Worm (Caenorhabditis elegans) whole organism, L1 larva: ENCODE results near the gene txt-17.

Experiments
- C04F5.9 ChIP-seq: sonication (generic microtip); optimal IDR thresholded peaks from 2 replicates; lab custom pipeline; 2016; ENCODE audit warnings: missing genetic modification characterization, missing compliant biosample characterization
- F16B12.6 ChIP-seq: fragments of 150-350 bp; optimal IDR thresholded peaks from 2 replicates; lab custom pipeline; 2014; ENCODE audit warnings: missing biosample characterization, missing genetic modification characterization
- aha-1 ChIP-seq: fragments of 150-350 bp; optimal IDR thresholded peaks from 2 replicates; lab custom pipeline; 2014; ENCODE audit warnings: missing biosample characterization, missing genetic modification characterization
- aly-2 ChIP-seq: fragments of 150-350 bp; optimal IDR thresholded peaks from 2 replicates; lab custom pipeline; 2014; ENCODE audit warnings: missing biosample characterization, missing genetic modification characterization
- ceh-63 ChIP-seq: fragments of 200-800 bp; sonication (Bioruptor generic); optimal IDR thresholded peaks from 2 replicates; lab custom pipeline; 2018; ENCODE audit warnings: mild to moderate bottlenecking, missing genetic modification characterization, missing compliant biosample characterization
- ceh-8 ChIP-seq: fragments of 200-800 bp; sonication (Bioruptor generic); optimal IDR thresholded peaks from 2 replicates; lab custom pipeline; 2018; ENCODE audit warnings: mild to moderate bottlenecking, missing genetic modification characterization, moderate library complexity, missing compliant biosample characterization
- ceh-82 ChIP-seq, 3 experiments: fragments of 150-350 bp in 1 of 3; sonication (generic microtip) in 2 of 3; optimal IDR thresholded peaks; 2 replicates each; lab custom pipeline; 2014 to 2017; ENCODE audit warnings: missing biosample characterization in 3 of 3, missing genetic modification characterization in 3 of 3
- ceh-88 ChIP-seq: fragments of 200-800 bp; sonication (Bioruptor generic); IDR thresholded peaks from 2 replicates; pipeline ENCODE4 v1.3.6; 2022; ENCODE audit warnings: missing genetic modification characterization, missing compliant biosample characterization
- ces-1 ChIP-seq: fragments of 150-350 bp; optimal IDR thresholded peaks from 2 replicates; lab custom pipeline; 2014; ENCODE audit warnings: missing biosample characterization, missing genetic modification reagents, missing genetic modification characterization
- dpl-1 ChIP-seq, 3 experiments: fragments of 150-350 bp in 2 of 3; sonication (generic microtip) in 1 of 3; optimal IDR thresholded peaks; 2 replicates each; lab custom pipeline; 2014 to 2017; ENCODE audit warnings: missing biosample characterization in 3 of 3, missing genetic modification characterization in 3 of 3, missing genetic modification reagents in 3 of 3
- dsc-1 ChIP-seq: sonication (generic microtip); optimal IDR thresholded peaks from 2 replicates; lab custom pipeline; 2016; ENCODE audit warnings: mild to moderate bottlenecking, missing genetic modification characterization, missing compliant biosample characterization
- efl-1 ChIP-seq, 4 experiments: fragments of 150-350 bp; optimal IDR thresholded peaks in 3 of 4; peaks in 1 of 4; 1 replicate in 1 of 4; 2 replicates in 3 of 4; lab custom pipeline; 2014; ENCODE audit warnings: missing biosample characterization in 2 of 4, missing genetic modification characterization in 2 of 4, missing genetic modification reagents in 2 of 4
- efl-3 ChIP-seq: fragments of 200-800 bp; sonication (Bioruptor generic); optimal IDR thresholded peaks from 2 replicates; lab custom pipeline; 2018; ENCODE audit warnings: mild to moderate bottlenecking, missing genetic modification characterization, missing compliant biosample characterization
- egl-13 ChIP-seq: sonication (generic microtip); optimal IDR thresholded peaks from 2 replicates; lab custom pipeline; 2016; ENCODE audit warnings: missing genotype, missing genetic modification reagents, missing genetic modification characterization, missing compliant biosample characterization
- egl-27 ChIP-seq, 2 experiments: fragments of 150-350 bp in 1 of 2; sonication (generic microtip); optimal IDR thresholded peaks; 3 replicates each; lab custom pipeline; 2017 to 2018; ENCODE audit warnings: missing biosample characterization in 2 of 2, missing genetic modification characterization in 2 of 2, missing genetic modification reagents in 2 of 2
- elt-2 ChIP-seq: sonication (generic microtip); optimal IDR thresholded peaks from 2 replicates; lab custom pipeline; 2016; ENCODE audit warnings: missing genetic modification characterization, mild to moderate bottlenecking, inconsistent platforms, missing compliant biosample characterization, missing genetic modification reagents
- elt-3 ChIP-seq, 6 experiments: fragments of 150-350 bp in 1 of 6; sonication (generic microtip); optimal IDR thresholded peaks; 2 replicates each; lab custom pipeline; 2017 to 2018; ENCODE audit warnings: missing biosample characterization in 6 of 6, missing genetic modification characterization in 6 of 6, inconsistent platforms in 1 of 6
- hlh-17 ChIP-seq: fragments of 200-800 bp; sonication (Bioruptor generic); optimal IDR thresholded peaks from 2 replicates; lab custom pipeline; 2018; ENCODE audit warnings: missing genetic modification characterization, mild to moderate bottlenecking, missing compliant biosample characterization, moderate library complexity, borderline replicate concordance
- hlh-4 ChIP-seq: sonication (generic microtip); optimal IDR thresholded peaks from 2 replicates; lab custom pipeline; 2016; ENCODE audit warnings: mild to moderate bottlenecking, missing genetic modification characterization, missing compliant biosample characterization
- hpl-2 ChIP-seq: fragments of 150-350 bp; optimal IDR thresholded peaks from 2 replicates; lab custom pipeline; 2014; ENCODE audit warnings: missing biosample characterization, missing genetic modification reagents, missing genetic modification characterization
- irx-1 ChIP-seq: sonication (generic microtip); optimal IDR thresholded peaks from 2 replicates; lab custom pipeline; 2016; ENCODE audit warnings: missing genetic modification characterization, missing compliant biosample characterization
- lin-15B ChIP-seq: fragments of 150-350 bp; sonication (generic microtip); optimal IDR thresholded peaks from 3 replicates; lab custom pipeline; 2014; ENCODE audit warnings: missing biosample characterization, missing genetic modification characterization
- lin-35 ChIP-seq, 2 experiments: fragments of 150-350 bp; optimal IDR thresholded peaks; 2 replicates each; lab custom pipeline; 2014; ENCODE audit warnings: missing biosample characterization in 2 of 2, missing genetic modification characterization in 2 of 2, missing genetic modification reagents in 2 of 2
- mab-9 ChIP-seq: fragments of 200-800 bp; sonication (Bioruptor generic); IDR thresholded peaks from 2 replicates; pipeline ENCODE4 v1.3.6; 2022; ENCODE audit warnings: missing genetic modification reagents, missing genetic modification characterization, missing compliant biosample characterization
- mdl-1 ChIP-seq, 2 experiments: fragments of 150-350 bp; optimal IDR thresholded peaks; 2 replicates each; lab custom pipeline; 2014 to 2017; ENCODE audit warnings: missing biosample characterization in 2 of 2, missing genetic modification characterization in 2 of 2, inconsistent platforms in 1 of 2
- mef-2 ChIP-seq: fragments of 150-350 bp; optimal IDR thresholded peaks from 2 replicates; lab custom pipeline; 2014; ENCODE audit warnings: missing biosample characterization, missing genetic modification characterization
- nhr-11 ChIP-seq: fragments of 150-350 bp; optimal IDR thresholded peaks from 2 replicates; lab custom pipeline; 2014; ENCODE audit warnings: missing biosample characterization, missing genetic modification characterization
- nhr-12 ChIP-seq: sonication (generic microtip); optimal IDR thresholded peaks from 2 replicates; lab custom pipeline; 2017; ENCODE audit warnings: missing biosample characterization, missing genetic modification characterization
- nhr-20 ChIP-seq: sonication (generic microtip); optimal IDR thresholded peaks from 2 replicates; lab custom pipeline; 2016; ENCODE audit warnings: mild to moderate bottlenecking, missing genetic modification characterization, missing compliant biosample characterization
- nhr-237 ChIP-seq: fragments of 150-350 bp; optimal IDR thresholded peaks from 2 replicates; lab custom pipeline; 2014; ENCODE audit warnings: missing biosample characterization, missing genetic modification characterization
- nhr-28 ChIP-seq: fragments of 150-350 bp; optimal IDR thresholded peaks from 2 replicates; lab custom pipeline; 2014; ENCODE audit warnings: missing biosample characterization, missing genetic modification characterization
- nhr-47 ChIP-seq: sonication (generic microtip); optimal IDR thresholded peaks from 2 replicates; lab custom pipeline; 2016; ENCODE audit warnings: mild to moderate bottlenecking, missing genetic modification characterization, moderate library complexity, missing compliant biosample characterization
- nhr-76 ChIP-seq: sonication (generic microtip); optimal IDR thresholded peaks from 2 replicates; lab custom pipeline; 2017; ENCODE audit warnings: missing biosample characterization, missing genetic modification characterization
- nhr-77 ChIP-seq: fragments of 150-350 bp; optimal IDR thresholded peaks from 2 replicates; lab custom pipeline; 2014; ENCODE audit warnings: missing biosample characterization, missing genetic modification characterization
- nhr-90 ChIP-seq: sonication (generic microtip); optimal IDR thresholded peaks from 2 replicates; lab custom pipeline; 2016; ENCODE audit warnings: mild to moderate bottlenecking, missing genetic modification characterization, missing compliant biosample characterization; ENCODE audit not compliant: poor library complexity
- pag-3 ChIP-seq: sonication (generic microtip); optimal IDR thresholded peaks from 2 replicates; lab custom pipeline; 2017; ENCODE audit warnings: missing genetic modification characterization, mild to moderate bottlenecking, missing compliant biosample characterization, antibody characterized with exemption, borderline replicate concordance; ENCODE audit not compliant: insufficient read depth
- pqm-1 ChIP-seq: sonication (generic microtip); optimal IDR thresholded peaks from 3 replicates; lab custom pipeline; 2017; ENCODE audit warnings: missing biosample characterization, missing genetic modification characterization
- rnt-1 ChIP-seq: sonication (generic microtip); optimal IDR thresholded peaks from 2 replicates; lab custom pipeline; 2016; ENCODE audit warnings: mild to moderate bottlenecking, missing genetic modification characterization, moderate library complexity, missing compliant biosample characterization
- snpc-4 ChIP-seq: fragments of 150-350 bp; optimal IDR thresholded peaks from 2 replicates; lab custom pipeline; 2014; ENCODE audit warnings: missing biosample characterization, missing genetic modification characterization
- snu-23 ChIP-seq: sonication (generic microtip); optimal IDR thresholded peaks from 2 replicates; lab custom pipeline; 2016; ENCODE audit warnings: missing genetic modification characterization, missing compliant biosample characterization
- sup-37 ChIP-seq: fragments of 200-800 bp; sonication (Bioruptor generic); optimal IDR thresholded peaks from 2 replicates; lab custom pipeline; 2018; ENCODE audit warnings: mild to moderate bottlenecking, missing genetic modification characterization, missing compliant biosample characterization
- swsn-7 ChIP-seq: sonication (generic microtip); optimal IDR thresholded peaks from 2 replicates; lab custom pipeline; 2016; ENCODE audit warnings: missing genetic modification characterization, missing compliant biosample characterization
- tbx-2 ChIP-seq: sonication (generic microtip); optimal IDR thresholded peaks from 2 replicates; lab custom pipeline; 2016; ENCODE audit warnings: missing genetic modification characterization, missing compliant biosample characterization
- tlp-1 ChIP-seq: fragments of 150-350 bp; optimal IDR thresholded peaks from 2 replicates; lab custom pipeline; 2014; ENCODE audit warnings: missing biosample characterization, missing genetic modification characterization
- unc-130 ChIP-seq: fragments of 150-350 bp; optimal IDR thresholded peaks from 2 replicates; lab custom pipeline; 2017; ENCODE audit warnings: missing biosample characterization, missing genetic modification characterization, inconsistent platforms
- unc-30 ChIP-seq: sonication (generic microtip); optimal IDR thresholded peaks from 2 replicates; lab custom pipeline; 2017; ENCODE audit warnings: missing biosample characterization, missing genetic modification characterization
- unc-62 ChIP-seq: fragments of 150-350 bp; optimal IDR thresholded peaks from 2 replicates; lab custom pipeline; 2014; ENCODE audit warnings: missing biosample characterization, missing genetic modification reagents, missing genetic modification characterization
- unc-86 ChIP-seq: sonication (generic microtip); optimal IDR thresholded peaks from 2 replicates; lab custom pipeline; 2016; ENCODE audit warnings: missing genetic modification characterization, missing compliant biosample characterization
- vab-15 ChIP-seq: sonication (generic microtip); optimal IDR thresholded peaks from 2 replicates; lab custom pipeline; 2017; ENCODE audit warnings: missing genotype, mild to moderate bottlenecking, missing genetic modification characterization, missing compliant biosample characterization
- zip-4 ChIP-seq: fragments of 200-800 bp; sonication (Bioruptor generic); optimal IDR thresholded peaks from 2 replicates; lab custom pipeline; 2018; ENCODE audit warnings: mild to moderate bottlenecking, missing genetic modification characterization, moderate library complexity, missing compliant biosample characterization
- ztf-11 ChIP-seq, 2 experiments: sonication (generic microtip); optimal IDR thresholded peaks; 2 replicates each; lab custom pipeline; 2016 to 2017; ENCODE audit warnings: missing genetic modification characterization in 2 of 2, missing biosample characterization in 1 of 2, missing compliant biosample characterization in 1 of 2
- ztf-4 ChIP-seq: fragments of 150-350 bp; optimal IDR thresholded peaks from 2 replicates; lab custom pipeline; 2014; ENCODE audit warnings: missing biosample characterization, missing genetic modification characterization

txt-17 gene

DNA sequence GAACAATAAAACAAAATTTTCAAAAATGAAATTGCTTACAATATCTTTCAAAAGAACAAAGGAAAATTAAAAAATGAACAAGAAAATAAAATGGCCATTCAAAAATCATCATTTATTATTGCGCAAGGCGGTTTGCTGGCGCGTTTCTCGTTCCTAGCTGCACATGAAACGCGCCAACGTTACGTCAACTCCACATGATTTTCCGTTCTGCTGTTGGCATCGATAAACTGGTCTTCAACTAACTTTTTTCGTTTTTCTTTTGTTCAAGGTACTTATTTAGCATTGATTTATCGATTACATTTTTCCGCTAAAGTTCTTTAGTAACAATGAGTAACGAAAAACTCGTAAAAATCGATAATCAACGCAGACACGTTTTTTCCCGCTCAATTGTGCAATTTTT is 7.4 kb upstream of the txt-17 start, which contains the start of the genes Y57E12AL.6 and Y57E12AL.1 (continued):
- TF ChIP-seq unc-86 = peak; percentile 47
- TF ChIP-seq pqm-1 = no peak
- TF ChIP-seq nhr-237 (tag; lab: Kevin White, UChicago) = peak; percentile 22
- TF ChIP-seq egl-13 (tag; lab: Kevin White, UChicago) = peak; percentile 13
- TF ChIP-seq tlp-1 (tag; lab: Kevin White, UChicago) = no peak
- no peak for TF ChIP-seq mef-2 (tag; lab: Kevin White, UChicago)
- no peak for TF ChIP-seq vab-15 (tag; lab: Kevin White, UChicago)
- TF ChIP-seq nhr-77 (tag; lab: Kevin White, UChicago) = peak; percentile 49
- TF ChIP-seq ceh-63 (GFP tag; lab: Kevin White, UChicago) = no peak
- peak; percentile 89 for TF ChIP-seq snpc-4 (tag; lab: Kevin White, UChicago)
- peak; percentile 85 to 86 for TF ChIP-seq efl-1 (optimal IDR thresholded peaks at IDR 0.05; lab: Kevin White, UChicago)
- TF ChIP-seq efl-1 (GFP tag; optimal IDR thresholded peaks at IDR 0.05 in 1 of 2; lab: Kevin White, UChicago) = peak; percentile 81 to 98
- TF ChIP-seq dpl-1 (GFP tag; optimal IDR thresholded peaks at IDR 0.05; lab: Kevin White, UChicago) = peak; percentile 77 to 87 (median 84)
- peak; percentile 13 for TF ChIP-seq ceh-8
- TF ChIP-seq nhr-28 (tag; lab: Kevin White, UChicago) = no peak
- no peak for TF ChIP-seq C04F5.9 (tag; lab: Kevin White, UChicago)
- peak; percentile 2 for TF ChIP-seq elt-2
- peak; percentile 46; the same call in 1 of the 2 replicates for TF ChIP-seq mab-9 (GFP tag; lab: Robert Waterston, UW)
- peak in 1 of 2 experiments; percentile 91 for TF ChIP-seq mdl-1 (tag; optimal IDR thresholded peaks at IDR 0.05; lab: Kevin White, UChicago)
- TF ChIP-seq lin-35 (GFP tag; optimal IDR thresholded peaks at IDR 0.05; lab: Kevin White, UChicago) = peak; percentile 81 to 92
- no peak for TF ChIP-seq aha-1 (tag; lab: Kevin White, UChicago)
- TF ChIP-seq unc-130 (tag; lab: Kevin White, UChicago) = peak; percentile 89
- TF ChIP-seq nhr-76 (tag; lab: Kevin White, UChicago) = no peak
- peak; percentile 93 for TF ChIP-seq nhr-20 (tag; lab: Kevin White, UChicago)
- no peak for TF ChIP-seq hlh-17
- peak; percentile 89 for TF ChIP-seq rnt-1 (tag; lab: Kevin White, UChicago)
- no peak for TF ChIP-seq ces-1 (GFP tag; lab: Kevin White, UChicago)
- peak; percentile 89 for TF ChIP-seq nhr-90 (tag; lab: Kevin White, UChicago)
- no peak for TF ChIP-seq efl-3 (GFP tag; lab: Kevin White, UChicago)
- no peak for TF ChIP-seq pag-3
- peak; percentile 86 for TF ChIP-seq swsn-7 (tag; lab: Kevin White, UChicago)
- no peak for TF ChIP-seq hlh-4 (tag; lab: Kevin White, UChicago)
- peak; percentile 73 for TF ChIP-seq dsc-1 (tag; lab: Kevin White, UChicago)
- peak in 2 of 6 experiments; percentile 75 to 94 for TF ChIP-seq elt-3 (tag; optimal IDR thresholded peaks at IDR 0.05; lab: Kevin White, UChicago)
- peak; percentile 61 for TF ChIP-seq aly-2 (tag; lab: Kevin White, UChicago)
- peak; percentile 43 for TF ChIP-seq ztf-4
- TF ChIP-seq tbx-2 (tag; lab: Kevin White, UChicago) = peak; percentile 83
- peak; percentile 41 for TF ChIP-seq F16B12.6
- TF ChIP-seq snu-23 (GFP tag; lab: Kevin White, UChicago) = peak; percentile 94
- no peak for TF ChIP-seq nhr-12 (tag; lab: Kevin White, UChicago)
- no peak for TF ChIP-seq ceh-88 (GFP tag; lab: Robert Waterston, UW)
- no peak for TF ChIP-seq unc-62
- peak; percentile 78 to 88 (median 79) for TF ChIP-seq ceh-82 (tag; optimal IDR thresholded peaks at IDR 0.05; lab: Kevin White, UChicago)
- TF ChIP-seq egl-27 (tag; optimal IDR thresholded peaks at IDR 0.05; lab: Kevin White, UChicago) = no peak
- peak; percentile 66 for TF ChIP-seq lin-15B (tag; lab: Kevin White, UChicago)
- peak; percentile 71 for TF ChIP-seq irx-1 (tag; lab: Kevin White, UChicago)
- TF ChIP-seq ztf-11 (tag; optimal IDR thresholded peaks at IDR 0.05; lab: Kevin White, UChicago) = no peak
- peak; percentile 87 for TF ChIP-seq nhr-47 (tag; lab: Kevin White, UChicago)
- TF ChIP-seq unc-30 (tag; lab: Kevin White, UChicago) = no peak
- TF ChIP-seq nhr-11 (tag; lab: Kevin White, UChicago) = peak; percentile 39
- peak; percentile 29 for TF ChIP-seq sup-37 (GFP tag; lab: Kevin White, UChicago)
- peak; percentile 16 for TF ChIP-seq hpl-2
- no peak for TF ChIP-seq zip-4 (GFP tag; lab: Kevin White, UChicago)
